Worm (Caenorhabditis elegans) whole organism, mixed stage, embryonic: ENCODE data around the gene W01C8.1.

Experiments
- M03D4.4 ChIP-seq: sonication (generic microtip); optimal IDR thresholded peaks from 2 replicates; lab custom pipeline; 2017; ENCODE audit warnings: mild to moderate bottlenecking, missing genetic modification characterization, missing compliant biosample characterization
- bed-3 ChIP-seq: fragments of 200-800 bp; sonication (Bioruptor generic); optimal IDR thresholded peaks from 3 replicates; lab custom pipeline; 2018; ENCODE audit warnings: mild to moderate bottlenecking, missing genetic modification characterization, moderate library complexity, missing compliant biosample characterization
- blmp-1 ChIP-seq: fragments of 150-350 bp; optimal IDR thresholded peaks from 2 replicates; lab custom pipeline; 2014; ENCODE audit warnings: missing biosample characterization, missing genetic modification characterization
- ceh-39 ChIP-seq: fragments of 150-350 bp; optimal IDR thresholded peaks from 2 replicates; lab custom pipeline; 2014; ENCODE audit warnings: missing biosample characterization, missing genetic modification characterization
- ceh-43 ChIP-seq: fragments of 200-800 bp; sonication (Bioruptor generic); optimal IDR thresholded peaks from 2 replicates; lab custom pipeline; 2018; ENCODE audit warnings: mild to moderate bottlenecking, missing genetic modification characterization, moderate library complexity, missing compliant biosample characterization
- ceh-83 ChIP-seq: fragments of 200-800 bp; sonication (Bioruptor generic); optimal IDR thresholded peaks from 2 replicates; lab custom pipeline; 2018; ENCODE audit warnings: mild to moderate bottlenecking, missing genetic modification characterization, missing compliant biosample characterization
- ces-1 ChIP-seq: fragments of 150-350 bp; optimal IDR thresholded peaks from 2 replicates; lab custom pipeline; 2014; ENCODE audit warnings: missing biosample characterization, missing genetic modification reagents, missing genetic modification characterization
- cnd-1 ChIP-seq: fragments of 200-800 bp; sonication (Bioruptor generic); optimal IDR thresholded peaks from 2 replicates; lab custom pipeline; 2018; ENCODE audit warnings: mild to moderate bottlenecking, missing genetic modification characterization, missing compliant biosample characterization
- drap-1 ChIP-seq: fragments of 200-800 bp; sonication (Bioruptor generic); optimal IDR thresholded peaks from 3 replicates; lab custom pipeline; 2018; ENCODE audit warnings: mild to moderate bottlenecking, missing genetic modification characterization, missing compliant biosample characterization
- elt-1 ChIP-seq: sonication (generic microtip); optimal IDR thresholded peaks from 2 replicates; lab custom pipeline; 2017; ENCODE audit warnings: missing genetic modification characterization, mild to moderate bottlenecking, missing compliant biosample characterization, antibody characterized with exemption, moderate library complexity, borderline replicate concordance; ENCODE audit not compliant: insufficient read depth
- flh-1 ChIP-seq: fragments of 200-800 bp; sonication (Bioruptor generic); optimal IDR thresholded peaks from 2 replicates; lab custom pipeline; 2018; ENCODE audit warnings: mild to moderate bottlenecking, missing genetic modification characterization, moderate library complexity, missing compliant biosample characterization
- ham-2 ChIP-seq: fragments of 200-800 bp; sonication (Bioruptor generic); optimal IDR thresholded peaks from 2 replicates; lab custom pipeline; 2018; ENCODE audit warnings: mild to moderate bottlenecking, missing genetic modification characterization, missing compliant biosample characterization
- hlh-1 ChIP-seq: fragments of 150-350 bp; optimal IDR thresholded peaks from 2 replicates; lab custom pipeline; 2014; ENCODE audit warnings: missing biosample characterization, missing genetic modification reagents, missing genetic modification characterization
- lin-13 ChIP-seq: fragments of 150-350 bp; optimal IDR thresholded peaks from 2 replicates; lab custom pipeline; 2014; ENCODE audit warnings: missing biosample characterization, missing genetic modification characterization
- lin-32 ChIP-seq: fragments of 200-800 bp; sonication (Bioruptor generic); optimal IDR thresholded peaks from 2 replicates; lab custom pipeline; 2018; ENCODE audit warnings: mild to moderate bottlenecking, missing genetic modification characterization, missing compliant biosample characterization
- lsy-2 ChIP-seq: fragments of 150-350 bp; optimal IDR thresholded peaks from 2 replicates; lab custom pipeline; 2014; ENCODE audit warnings: missing biosample characterization, missing genetic modification characterization
- mab-5 ChIP-seq: fragments of 150-350 bp; optimal IDR thresholded peaks from 2 replicates; lab custom pipeline; 2014; ENCODE audit warnings: missing biosample characterization, missing genetic modification characterization
- mep-1 ChIP-seq: fragments of 150-350 bp; optimal IDR thresholded peaks from 2 replicates; lab custom pipeline; 2017; ENCODE audit warnings: missing biosample characterization, missing genetic modification reagents, missing genetic modification characterization, inconsistent platforms
- mls-2 ChIP-seq: sonication (generic microtip); optimal IDR thresholded peaks from 2 replicates; lab custom pipeline; 2016; ENCODE audit warnings: mild to moderate bottlenecking, missing genetic modification characterization, moderate library complexity, missing compliant biosample characterization
- nhr-2 ChIP-seq: fragments of 150-350 bp; optimal IDR thresholded peaks from 2 replicates; lab custom pipeline; 2014; ENCODE audit warnings: missing biosample characterization, missing genetic modification characterization
- nhr-237 ChIP-seq: fragments of 150-350 bp; optimal IDR thresholded peaks from 2 replicates; lab custom pipeline; 2014; ENCODE audit warnings: missing biosample characterization, missing genetic modification characterization
- nhr-28 ChIP-seq: fragments of 150-350 bp; optimal IDR thresholded peaks from 2 replicates; lab custom pipeline; 2014; ENCODE audit warnings: missing biosample characterization, missing genetic modification characterization
- nhr-76 ChIP-seq: sonication (generic microtip); optimal IDR thresholded peaks from 2 replicates; lab custom pipeline; 2017; ENCODE audit warnings: missing biosample characterization, missing genetic modification characterization
- pha-4 ChIP-seq: fragments of 150-350 bp; optimal IDR thresholded peaks from 2 replicates; lab custom pipeline; 2018; ENCODE audit warnings: missing biosample characterization, missing genetic modification reagents, missing genetic modification characterization
- sem-2 ChIP-seq: fragments of 200-800 bp; sonication (Bioruptor generic); optimal IDR thresholded peaks from 2 replicates; lab custom pipeline; 2018; ENCODE audit warnings: mild to moderate bottlenecking, missing genetic modification characterization, missing compliant biosample characterization
- snpc-4 ChIP-seq: fragments of 150-350 bp; optimal IDR thresholded peaks from 2 replicates; lab custom pipeline; 2014; ENCODE audit warnings: missing biosample characterization, missing genetic modification characterization
- sptf-1 ChIP-seq: sonication (generic microtip); optimal IDR thresholded peaks from 2 replicates; lab custom pipeline; 2017; ENCODE audit warnings: mild to moderate bottlenecking, missing genetic modification characterization, moderate library complexity, missing compliant biosample characterization
- tbx-8 ChIP-seq: fragments of 200-800 bp; sonication (Bioruptor generic); optimal IDR thresholded peaks from 2 replicates; lab custom pipeline; 2018; ENCODE audit warnings: mild to moderate bottlenecking, missing genetic modification characterization, moderate library complexity, missing compliant biosample characterization
- unc-120 ChIP-seq: sonication (generic microtip); optimal IDR thresholded peaks from 2 replicates; lab custom pipeline; 2017; ENCODE audit warnings: missing genetic modification characterization, missing compliant biosample characterization; ENCODE audit not compliant: poor library complexity, severe bottlenecking
- unc-39 ChIP-seq: fragments of 150-350 bp; optimal IDR thresholded peaks from 2 replicates; lab custom pipeline; 2014; ENCODE audit warnings: missing biosample characterization, missing genetic modification characterization
- unc-62 ChIP-seq: fragments of 150-350 bp; optimal IDR thresholded peaks from 2 replicates; lab custom pipeline; 2014; ENCODE audit warnings: missing biosample characterization, missing genetic modification reagents, missing genetic modification characterization
- zip-8 ChIP-seq: fragments of 150-350 bp; optimal IDR thresholded peaks from 2 replicates; lab custom pipeline; 2014; ENCODE audit warnings: missing biosample characterization, missing genetic modification characterization
- ztf-11 ChIP-seq: fragments of 150-350 bp; optimal IDR thresholded peaks from 2 replicates; lab custom pipeline; 2014; ENCODE audit warnings: missing biosample characterization, missing genetic modification characterization

W01C8.1 gene

ce11 chrX:5720929-5721328 is 28.7 kb downstream of the W01C8.1 start:
- TF ChIP-seq snpc-4 (tag; lab: Kevin White, UChicago) (no peak), blmp-1 (tag; lab: Kevin White, UChicago) (no peak), ceh-83 (no peak), unc-62 (GFP tag; lab: Kevin White, UChicago) (no peak), mls-2 (tag; lab: Kevin White, UChicago) (no peak), M03D4.4 (tag; lab: Kevin White, UChicago) (no peak), lin-13 (tag; lab: Kevin White, UChicago) (no peak), elt-1 (tag; lab: Kevin White, UChicago) (no peak), bed-3 (GFP tag; lab: Kevin White, UChicago) (no peak), drap-1 (GFP tag; lab: Kevin White, UChicago) (no peak), unc-120 (tag; lab: Kevin White, UChicago) (no peak), mab-5 (no peak), lsy-2 (no peak), ztf-11 (tag; lab: Kevin White, UChicago) (no peak), nhr-2 (tag; lab: Kevin White, UChicago) (no peak), ceh-43 (GFP tag; lab: Kevin White, UChicago) (no peak), ces-1 (GFP tag; lab: Kevin White, UChicago) (no peak), ceh-39 (tag; lab: Kevin White, UChicago) (no peak)

ce11 chrX:5723758-5724157 is 31.6 kb downstream of the W01C8.1 start:
- TF ChIP-seq zip-8 (tag; lab: Kevin White, UChicago) (no peak), sptf-1 (tag; lab: Kevin White, UChicago) (no peak), ces-1 (GFP tag; lab: Kevin White, UChicago) (peak; percentile 95), lin-32 (no peak), ham-2 (GFP tag; lab: Kevin White, UChicago) (no peak)

ce11 chrX:5724544-5724943 is 32.3 kb downstream of the W01C8.1 start:
- TF ChIP-seq ces-1 (GFP tag; lab: Kevin White, UChicago) (peak; percentile 91), unc-120 (tag; lab: Kevin White, UChicago) (no peak)
- TF ChIP-seq, all 35 proteins: peak for 1

- TF ChIP-seq lin-32 = no peak
- TF ChIP-seq drap-1 (GFP tag; lab: Kevin White, UChicago) = no peak
- no peak for TF ChIP-seq tbx-8
- no peak for TF ChIP-seq flh-1 (GFP tag; lab: Kevin White, UChicago)
- TF ChIP-seq ztf-11 (tag; lab: Kevin White, UChicago) = no peak
- TF ChIP-seq sem-2 (GFP tag; lab: Kevin White, UChicago) = no peak
- TF ChIP-seq, all 35 proteins: peak for 0
Measured at ce11 chrX:5726160-5726559, 34.0 kb downstream of the W01C8.1 start.

- TF ChIP-seq unc-62 (GFP tag; lab: Kevin White, UChicago) (peak; percentile 6), ceh-83 (peak; percentile 65), ceh-43 (GFP tag; lab: Kevin White, UChicago) (peak; percentile 16), ces-1 (GFP tag; lab: Kevin White, UChicago) (peak; percentile 62), drap-1 (GFP tag; lab: Kevin White, UChicago) (peak; percentile 19), M03D4.4 (tag; lab: Kevin White, UChicago) (peak; percentile 30), sptf-1 (tag; lab: Kevin White, UChicago) (peak; percentile 35), mls-2 (tag; lab: Kevin White, UChicago) (peak; percentile 74), mep-1 (tag; lab: Kevin White, UChicago) (peak; percentile 19), elt-1 (tag; lab: Kevin White, UChicago) (no peak), ceh-39 (tag; lab: Kevin White, UChicago) (no peak), lin-13 (tag; lab: Kevin White, UChicago) (peak; percentile 24), unc-39 (tag; lab: Kevin White, UChicago) (no peak)
Measured at ce11 chrX:5728956-5729467, 36.8 kb downstream of the W01C8.1 start.

ce11 chrX:5733728-5734252 is 41.6 kb downstream of the W01C8.1 start, which contains the start of gene rgs-6:
Gene rgs-6 (minus strand): TSS chrX:5733778.
- TF ChIP-seq ztf-11 (tag; lab: Kevin White, UChicago) (no peak), lsy-2 (no peak), blmp-1 (tag; lab: Kevin White, UChicago) (no peak), lin-32 (no peak), nhr-28 (tag; lab: Kevin White, UChicago) (no peak), pha-4 (tag; lab: Kevin White, UChicago) (no peak), mls-2 (tag; lab: Kevin White, UChicago) (no peak), lin-13 (tag; lab: Kevin White, UChicago) (no peak), zip-8 (tag; lab: Kevin White, UChicago) (no peak), unc-62 (GFP tag; lab: Kevin White, UChicago) (no peak), hlh-1 (no peak), cnd-1 (tag; lab: Kevin White, UChicago) (no peak), unc-39 (tag; lab: Kevin White, UChicago) (no peak), nhr-237 (tag; lab: Kevin White, UChicago) (no peak), mep-1 (tag; lab: Kevin White, UChicago) (no peak), nhr-76 (tag; lab: Kevin White, UChicago) (no peak), sem-2 (GFP tag; lab: Kevin White, UChicago) (no peak), unc-120 (tag; lab: Kevin White, UChicago) (no peak)
